Fruit fly (Drosophila melanogaster): ENCODE measurements around the gene CG8012.
"Not testable (repeated sequence)": the region's sequence is repeated elsewhere in the genome, so short reads cannot be mapped to it uniquely, and the experiment has no call there.

Gene CG8012

dm6 chr3L:8193016-8193415 lies 22.1 kb upstream of the CG8012 start, which contains the start of gene CG7387:
CG7387 (minus strand) TSS chr3L:8193116.
- TF ChIP-seq insv (optimal IDR thresholded peaks at IDR 0.05) (no peak), h (optimal IDR thresholded peaks at IDR 0.05) (no peak), Myc (optimal IDR thresholded peaks at IDR 0.05) (no peak), Sin3A (optimal IDR thresholded peaks at IDR 0.05) (no peak), psq (optimal IDR thresholded peaks at IDR 0.05) (no peak), ttk (optimal IDR thresholded peaks at IDR 0.05) (no peak)

DNA sequence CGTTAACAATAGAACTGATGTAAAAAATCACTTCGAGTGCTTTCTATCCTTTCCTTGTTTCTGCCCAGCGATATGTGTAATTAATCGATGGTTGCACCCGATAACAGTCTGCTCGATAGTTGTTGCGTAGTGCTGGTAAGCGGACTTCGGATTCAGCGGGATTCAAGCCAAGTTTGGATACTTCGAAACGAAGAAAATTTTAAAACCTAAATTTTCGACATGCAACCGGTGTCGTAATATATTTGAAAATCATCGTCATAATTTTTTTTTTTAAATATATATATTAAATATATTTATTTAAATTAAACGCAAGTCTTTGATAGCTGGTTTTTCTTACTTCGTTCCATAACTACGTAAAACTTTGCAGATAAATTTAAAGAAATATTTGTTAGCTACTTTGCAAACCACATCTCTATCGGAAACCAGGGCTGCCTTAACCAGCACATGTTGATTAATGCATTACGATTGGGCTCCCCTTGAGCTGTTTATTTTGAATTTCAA lies 17.3 kb upstream of the CG8012 start, which contains the start of the genes UbcE2M and Dhps:
TSS of gene UbcE2M (minus strand) at position 209 of the 501 bp plus-strand sequence.
TSS of gene Dhps (plus strand) at position 429 of the 501 bp plus-strand sequence.
- TF ChIP-seq h (optimal IDR thresholded peaks at IDR 0.05) = no peak
- no peak for TF ChIP-seq Sin3A (optimal IDR thresholded peaks at IDR 0.05)
- TF ChIP-seq Myc (optimal IDR thresholded peaks at IDR 0.05) = no peak
- no peak for TF ChIP-seq insv (optimal IDR thresholded peaks at IDR 0.05)
- no peak for TF ChIP-seq ttk (optimal IDR thresholded peaks at IDR 0.05)

DNA sequence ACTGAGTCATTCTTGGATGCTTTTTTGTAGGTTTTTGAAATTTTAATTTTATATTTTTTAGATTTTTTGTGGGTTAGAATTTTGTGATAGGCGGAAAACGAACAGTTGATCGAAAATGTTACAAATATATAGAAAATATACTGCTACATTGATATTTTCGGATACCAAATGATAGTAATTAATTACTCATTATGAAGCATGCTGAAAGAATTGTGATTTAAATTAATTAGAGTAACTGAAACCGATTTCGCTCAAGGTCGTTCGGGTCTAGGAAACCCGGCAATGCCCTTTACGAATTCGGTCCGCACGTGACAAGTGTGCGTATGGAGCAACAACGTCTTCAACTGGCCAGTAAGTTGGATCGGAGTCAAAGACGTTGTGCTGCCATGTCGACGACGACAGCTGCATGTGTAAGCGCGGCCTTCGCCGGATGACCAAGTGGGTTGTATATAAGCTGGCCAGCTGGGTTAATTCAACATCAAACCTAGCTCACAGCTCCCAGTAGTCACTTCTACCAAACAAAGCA lies 12.7 kb upstream of the CG8012 start, which contains the start of the genes CG7366 and CG13679:
TSS of gene CG7366 (minus strand) at position 101 of the 526 bp plus-strand sequence.
TSS of gene CG13679 (plus strand) at position 476 of the 526 bp plus-strand sequence.
- TF ChIP-seq insv (optimal IDR thresholded peaks at IDR 0.05) = no peak

DNA sequence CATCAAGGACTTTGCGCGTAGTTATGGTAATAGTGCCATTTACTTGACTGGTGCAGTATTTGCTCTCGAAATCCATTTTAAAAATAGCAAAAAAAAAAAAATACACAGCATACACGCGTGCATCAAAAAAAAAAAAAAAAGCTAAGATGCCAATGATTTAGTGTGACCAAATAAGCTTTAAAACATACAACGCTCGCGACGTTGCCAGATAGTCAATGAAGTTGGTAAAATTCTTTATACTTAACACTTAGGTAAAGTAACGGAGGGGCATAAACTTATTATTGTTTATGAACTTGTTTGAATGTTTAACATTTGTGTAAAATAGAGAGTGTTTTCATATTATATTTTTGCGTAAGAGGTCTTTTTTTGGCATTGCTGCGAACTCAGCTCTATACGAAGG lies 4.5 kb upstream of the CG8012 start, which contains the start of gene tut:
TSS of gene tut (minus strand) at position 148 of the 400 bp plus-strand sequence.
- TF ChIP-seq insv (optimal IDR thresholded peaks at IDR 0.05) (no peak), h (optimal IDR thresholded peaks at IDR 0.05) (no peak), psq (optimal IDR thresholded peaks at IDR 0.05) (no peak), Sin3A (optimal IDR thresholded peaks at IDR 0.05) (no peak), Myc (optimal IDR thresholded peaks at IDR 0.05) (no peak), ttk (optimal IDR thresholded peaks at IDR 0.05) (no peak)

DNA sequence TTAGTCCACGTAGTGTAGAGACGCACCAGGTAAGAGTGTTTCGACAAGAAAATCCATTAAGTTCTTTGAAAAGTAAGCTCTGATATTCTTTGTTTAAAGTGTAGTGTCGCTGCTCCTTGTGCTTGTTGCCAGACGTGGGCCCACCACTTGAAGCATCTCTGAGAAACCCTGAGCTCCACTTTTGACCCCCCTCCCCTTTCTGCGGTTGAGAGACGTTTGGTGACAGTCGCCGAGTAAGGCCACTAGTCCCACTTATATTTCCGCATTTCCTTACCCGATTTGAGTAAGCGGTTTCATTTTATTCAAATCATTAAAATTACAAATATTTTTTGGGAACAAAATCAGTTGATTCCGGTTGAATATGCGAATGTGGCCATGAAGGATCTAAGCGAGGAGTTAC lies 3.5 kb upstream of the CG8012 start, which contains the start of gene CG8006:
TSS of gene CG8006 (plus strand) at position 301 of the 400 bp plus-strand sequence.
- TF ChIP-seq h (optimal IDR thresholded peaks at IDR 0.05) = no peak
- TF ChIP-seq Myc (optimal IDR thresholded peaks at IDR 0.05) = no peak
- no peak for TF ChIP-seq insv (optimal IDR thresholded peaks at IDR 0.05)
- TF ChIP-seq ttk (optimal IDR thresholded peaks at IDR 0.05) = no peak
- TF ChIP-seq psq (optimal IDR thresholded peaks at IDR 0.05) = no peak
- TF ChIP-seq Sin3A (optimal IDR thresholded peaks at IDR 0.05) = no peak

- TF ChIP-seq insv (optimal IDR thresholded peaks at IDR 0.05) (no peak), Myc (optimal IDR thresholded peaks at IDR 0.05) (no peak), psq (optimal IDR thresholded peaks at IDR 0.05) (no peak), h (optimal IDR thresholded peaks at IDR 0.05) (no peak), ttk (optimal IDR thresholded peaks at IDR 0.05) (no peak), Sin3A (optimal IDR thresholded peaks at IDR 0.05) (no peak)
Observed at dm6 chr3L:8218883-8219282, 3.8 kb downstream of the CG8012 start, which contains the start of gene CG13674. CG13674 (minus strand) TSS chr3L:8218983.

DNA sequence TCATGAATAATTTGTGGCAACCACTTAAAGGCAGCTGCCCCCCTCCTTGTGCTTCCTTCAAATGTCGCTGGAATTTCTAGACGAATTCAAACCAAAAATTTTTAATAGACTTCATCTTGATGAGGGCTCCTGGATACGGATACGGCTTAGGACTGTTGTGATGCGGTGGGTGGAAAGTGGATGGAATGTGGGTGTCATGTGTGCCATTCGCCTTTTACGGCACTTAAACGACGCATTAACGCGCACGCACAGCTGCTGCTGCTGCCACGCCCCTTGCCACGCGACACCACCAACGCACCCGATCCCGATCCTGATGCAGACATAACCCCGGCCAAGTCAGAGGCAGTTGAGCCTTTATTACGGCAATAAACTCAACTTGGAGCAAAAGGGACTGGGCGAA lies 4.6 kb downstream of the CG8012 start:
- TF ChIP-seq h (optimal IDR thresholded peaks at IDR 0.05) (no peak), Myc (optimal IDR thresholded peaks at IDR 0.05) (no peak), psq (optimal IDR thresholded peaks at IDR 0.05) (no peak), Sin3A (optimal IDR thresholded peaks at IDR 0.05) (no peak), ttk (optimal IDR thresholded peaks at IDR 0.05) (no peak), insv (optimal IDR thresholded peaks at IDR 0.05) (no peak)

DNA sequence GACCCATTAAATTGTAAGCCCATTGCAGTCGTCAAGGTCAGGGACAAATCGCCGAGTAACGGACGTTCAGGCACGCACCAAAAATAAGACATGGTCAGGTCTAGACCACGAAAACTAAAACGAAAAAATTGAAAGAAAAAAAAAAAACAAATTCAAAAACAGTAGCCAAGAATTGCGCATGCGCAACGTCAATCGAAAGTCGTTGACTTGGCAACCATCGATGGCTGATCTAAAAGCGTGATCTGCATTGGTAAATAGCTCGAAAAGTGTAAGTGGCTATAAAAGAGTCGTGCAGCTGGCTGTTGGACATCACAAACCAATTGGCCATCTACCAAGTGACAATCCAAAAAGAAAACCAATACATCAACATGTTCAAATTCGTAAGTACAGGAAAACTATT lies 6.8 kb downstream of the CG8012 start, which contains the start of gene CG13678:
TSS of gene CG13678 (plus strand) at position 307 of the 400 bp plus-strand sequence.
- no peak for TF ChIP-seq psq (optimal IDR thresholded peaks at IDR 0.05)
- TF ChIP-seq Sin3A (optimal IDR thresholded peaks at IDR 0.05) = no peak
- no peak for TF ChIP-seq Myc (optimal IDR thresholded peaks at IDR 0.05)
- no peak for TF ChIP-seq insv (optimal IDR thresholded peaks at IDR 0.05)
- TF ChIP-seq h (optimal IDR thresholded peaks at IDR 0.05) = no peak
- no peak for TF ChIP-seq ttk (optimal IDR thresholded peaks at IDR 0.05)

dm6 chr3L:8228924-8229323 lies 13.8 kb downstream of the CG8012 start, which contains the start of gene eIF4E3:
eIF4E3 (plus strand) TSS chr3L:8229224.
- TF ChIP-seq h (optimal IDR thresholded peaks at IDR 0.05) (no peak), ttk (optimal IDR thresholded peaks at IDR 0.05) (no peak), psq (optimal IDR thresholded peaks at IDR 0.05) (no peak), insv (optimal IDR thresholded peaks at IDR 0.05) (no peak), Sin3A (optimal IDR thresholded peaks at IDR 0.05) (no peak), Myc (optimal IDR thresholded peaks at IDR 0.05) (no peak)

dm6 chr3L:8238347-8238746 lies 23.3 kb downstream of the CG8012 start, which contains the start of gene Dscam4:
Dscam4 (plus strand) TSS chr3L:8238647.
- not testable (repeated sequence) for TF ChIP-seq Sin3A, Myc, insv (optimal IDR thresholded peaks at IDR 0.05)

dm6 chr3L:8240501-8240900 lies 25.4 kb downstream of the CG8012 start, which contains the start of gene CG7213:
CG7213 (minus strand) TSS chr3L:8240601.
- TF ChIP-seq insv (optimal IDR thresholded peaks at IDR 0.05) (no peak), Sin3A (optimal IDR thresholded peaks at IDR 0.05) (no peak), ttk (optimal IDR thresholded peaks at IDR 0.05) (no peak), psq (optimal IDR thresholded peaks at IDR 0.05) (no peak), Myc (optimal IDR thresholded peaks at IDR 0.05) (no peak), h (optimal IDR thresholded peaks at IDR 0.05) (no peak)

- no peak for TF ChIP-seq ttk (optimal IDR thresholded peaks at IDR 0.05)
- no peak for TF ChIP-seq insv (optimal IDR thresholded peaks at IDR 0.05)
- TF ChIP-seq h (optimal IDR thresholded peaks at IDR 0.05) = no peak
- no peak for TF ChIP-seq psq (optimal IDR thresholded peaks at IDR 0.05)
- TF ChIP-seq Myc (optimal IDR thresholded peaks at IDR 0.05) = no peak
- TF ChIP-seq Sin3A (optimal IDR thresholded peaks at IDR 0.05) = no peak
Observed at dm6 chr3L:8240932-8241331, 25.9 kb downstream of the CG8012 start.

Measured in Kc167 (cell line).